Fruit fly (Drosophila melanogaster): ENCODE results near the gene RabGGTb.

The RabGGTb gene

DNA sequence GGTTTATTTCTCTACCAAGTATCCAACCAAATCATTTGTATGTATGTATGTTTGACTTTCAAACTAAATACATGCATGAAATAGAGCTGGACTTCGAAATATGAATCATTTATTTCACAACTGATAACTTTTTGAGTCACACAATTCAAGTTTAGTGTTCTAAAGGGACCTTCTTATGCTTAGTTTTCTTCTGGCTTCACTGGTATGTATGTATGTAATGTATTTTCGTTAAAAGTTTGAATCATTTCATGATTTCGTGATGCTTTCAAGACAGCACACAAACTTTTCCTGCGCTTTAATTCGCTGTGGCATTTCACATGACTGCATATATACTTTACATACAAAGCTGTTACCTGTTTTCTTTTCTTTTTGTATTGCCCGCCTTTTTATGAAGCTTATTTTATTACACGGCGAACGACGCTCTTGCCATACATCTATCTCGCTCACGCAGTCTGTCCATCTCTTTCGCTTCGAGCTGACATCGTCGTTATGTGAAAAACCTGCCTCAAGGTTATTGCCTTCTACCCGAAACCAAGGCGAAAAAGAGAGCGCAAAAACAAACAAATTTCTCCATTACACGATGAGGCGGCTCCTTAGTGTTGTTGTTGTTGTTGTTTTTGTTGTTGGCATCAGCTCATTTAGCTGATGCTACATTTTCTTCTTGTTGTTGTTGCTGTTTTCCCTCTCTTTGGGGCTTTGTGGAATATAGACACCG lies 29.7 kb downstream of the RabGGTb start (continued):
- TF ChIP-seq pan (optimal IDR thresholded peaks at IDR 0.05): no peak
- peak in 1 of 2 experiments; percentile 29 for TF ChIP-seq pan (GFP tag; optimal IDR thresholded peaks at IDR 0.05 in 1 of 2, IDR thresholded peaks at IDR 0.05 in 1 of 2)
- peak in 1 of 2 experiments; percentile 59 for TF ChIP-seq eve (GFP tag; optimal IDR thresholded peaks at IDR 0.05)
- TF ChIP-seq chinmo (GFP tag; IDR thresholded peaks at IDR 0.05; ENCODE audit: partially characterized antibody): 0 out of 4 replicates have a peak, but pooled peaks have one; percentile 67
- TF ChIP-seq Hr78 (GFP tag; optimal IDR thresholded peaks at IDR 0.05): peak in 1 of 2 experiments; percentile 39

DNA sequence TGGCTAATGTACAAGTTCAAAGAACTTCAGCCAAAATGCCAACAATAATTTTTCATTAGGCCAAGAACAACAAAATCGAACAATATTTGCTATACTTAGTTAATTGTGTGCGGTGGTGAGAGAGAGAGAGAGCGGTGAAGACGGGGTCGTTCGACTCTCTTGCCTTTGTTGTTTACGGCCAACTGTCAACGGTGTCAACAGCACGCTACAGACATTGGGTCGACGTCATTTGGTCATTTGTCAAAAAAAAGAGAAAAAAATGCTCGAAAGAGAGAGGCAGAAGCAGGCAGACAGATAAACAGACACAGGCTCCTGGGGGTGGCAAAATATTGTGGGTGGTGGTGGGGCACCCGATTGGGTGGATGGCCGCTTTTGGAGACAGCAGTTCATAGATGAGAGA lies 30.6 kb downstream of the RabGGTb start:
- no peak for TF ChIP-seq maf-S (GFP tag; optimal IDR thresholded peaks at IDR 0.05)
- peak; percentile 4 for TF ChIP-seq CG18599 (GFP tag; optimal IDR thresholded peaks at IDR 0.05)
- no peak for TF ChIP-seq CG30020 (tag; optimal IDR thresholded peaks at IDR 0.05)
- no peak for TF ChIP-seq CG8290 (GFP tag; optimal IDR thresholded peaks at IDR 0.05)
- TF ChIP-seq CG8290 (tag; optimal IDR thresholded peaks at IDR 0.05): peak in 1 of 2 experiments; percentile 29
- TF ChIP-seq az2 (GFP tag; optimal IDR thresholded peaks at IDR 0.05): no peak
- TF ChIP-seq CG12071 (GFP tag; optimal IDR thresholded peaks at IDR 0.05): peak; percentile 27
- peak; percentile 20 for TF ChIP-seq wek (GFP tag; optimal IDR thresholded peaks at IDR 0.05)
- no peak for TF ChIP-seq pan (optimal IDR thresholded peaks at IDR 0.05)
- TF ChIP-seq pan (GFP tag; optimal IDR thresholded peaks at IDR 0.05 in 1 of 2, IDR thresholded peaks at IDR 0.05 in 1 of 2): peak in 1 of 2 experiments; percentile 16
- TF ChIP-seq sr (GFP tag; IDR thresholded peaks at IDR 0.05): 0 out of 3 replicates have a peak, but pooled peaks have one; percentile 25
- TF ChIP-seq HLHmδ (GFP tag; optimal IDR thresholded peaks at IDR 0.05): peak; percentile 44
- peak; percentile 34 for TF ChIP-seq CG17568 (GFP tag; optimal IDR thresholded peaks at IDR 0.05)
- peak; percentile 21; the same call in 1 of the 2 replicates for TF ChIP-seq seq (GFP tag; IDR thresholded peaks at IDR 0.05)
- TF ChIP-seq sqz (GFP tag; optimal IDR thresholded peaks at IDR 0.05): peak; percentile 59
- TF ChIP-seq Oaz (GFP tag; IDR thresholded peaks at IDR 0.05): no peak
- TF ChIP-seq dysf (GFP tag; IDR thresholded peaks at IDR 0.05): 0 out of 3 replicates have a peak, but pooled peaks have one; percentile 15
- TF ChIP-seq CG13296 (GFP tag; optimal IDR thresholded peaks at IDR 0.05): peak; percentile 2
- TF ChIP-seq Nf-YA (GFP tag; IDR thresholded peaks at IDR 0.05): 0 out of 2 replicates have a peak, but pooled peaks have one; percentile 15
- TF ChIP-seq zfh1 (GFP tag; IDR thresholded peaks at IDR 0.05): peak; percentile 3; the same call in 1 of the 3 replicates
- TF ChIP-seq CG4617 (GFP tag; optimal IDR thresholded peaks at IDR 0.05; ENCODE audit: borderline replicate concordance): no peak
- peak; percentile 55 to 66 for TF ChIP-seq Trl (optimal IDR thresholded peaks at IDR 0.05)
- TF ChIP-seq Trl (GFP tag; optimal IDR thresholded peaks at IDR 0.05): no peak
- TF ChIP-seq E2f1 (GFP tag; IDR thresholded peaks at IDR 0.05): no peak
- peak; percentile 8 for TF ChIP-seq Hmr (GFP tag; optimal IDR thresholded peaks at IDR 0.05)
- peak; percentile 12 for TF ChIP-seq abd-A (tag; optimal IDR thresholded peaks at IDR 0.05)
- TF ChIP-seq MTF-1 (GFP tag; optimal IDR thresholded peaks at IDR 0.05; ENCODE audit: borderline replicate concordance): peak; percentile 22
- peak; percentile 42; the same call in 1 of the 3 replicates for TF ChIP-seq ci (GFP tag; IDR thresholded peaks at IDR 0.05)
- peak; percentile 47 for TF ChIP-seq lab (GFP tag; optimal IDR thresholded peaks at IDR 0.05)

DNA sequence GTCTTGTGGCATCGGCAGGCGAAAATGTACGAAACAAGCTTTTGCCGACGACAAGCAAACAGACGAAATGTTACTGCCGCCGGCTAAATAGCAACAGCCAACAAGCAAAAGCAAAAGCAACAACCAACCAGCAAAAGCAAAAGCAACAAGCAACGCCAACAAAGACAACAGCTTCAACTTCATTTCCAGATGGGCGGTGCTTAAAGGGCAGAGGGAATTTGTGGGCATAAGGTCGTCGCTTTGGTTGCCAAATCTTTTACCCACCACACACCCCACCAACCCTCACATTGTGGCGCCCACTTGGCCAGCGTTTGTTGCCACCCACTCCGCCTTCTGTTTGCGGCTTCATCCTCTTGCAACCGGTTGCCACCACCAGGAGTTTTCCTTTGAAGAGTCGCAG lies 32.0 kb downstream of the RabGGTb start:
- TF ChIP-seq Hr51 (GFP tag; optimal IDR thresholded peaks at IDR 0.05): peak in 1 of 2 experiments; percentile 1
- TF ChIP-seq scrt (GFP tag; optimal IDR thresholded peaks at IDR 0.05): peak; percentile 76
- TF ChIP-seq crol (GFP tag; IDR thresholded peaks at IDR 0.05): peak; percentile 68
- TF ChIP-seq Deaf1 (tag; optimal IDR thresholded peaks at IDR 0.05): peak; percentile 44
- TF ChIP-seq slou (GFP tag; optimal IDR thresholded peaks at IDR 0.05): no peak
- TF ChIP-seq Rx (GFP tag; IDR thresholded peaks at IDR 0.05): no peak
- TF ChIP-seq CG18599 (GFP tag; optimal IDR thresholded peaks at IDR 0.05): peak; percentile 7
- peak; percentile 61 for TF ChIP-seq abd-A (tag; optimal IDR thresholded peaks at IDR 0.05)
- TF ChIP-seq CG33557 (GFP tag; optimal IDR thresholded peaks at IDR 0.05): no peak
- TF ChIP-seq H15 (GFP tag; IDR thresholded peaks at IDR 0.05): 0 out of 3 replicates have a peak, but pooled peaks have one; percentile 29
- 0 out of 4 replicates have a peak, but pooled peaks have one; percentile 37 for TF ChIP-seq chinmo (GFP tag; IDR thresholded peaks at IDR 0.05; ENCODE audit: partially characterized antibody)

Data from whole organism, embryonic.